Worm (Caenorhabditis elegans) whole organism, L4 larva: ENCODE results near the gene T24D3.2.

Experiments used
- R02D3.7 ChIP-seq: fragments of 150-350 bp; sonication (generic microtip); optimal IDR thresholded peaks from 3 replicates; lab custom pipeline; 2014; ENCODE audit warnings: missing biosample characterization, missing genetic modification characterization
- T20F7.1 ChIP-seq: fragments of 200-800 bp; sonication (Bioruptor generic); optimal IDR thresholded peaks from 2 replicates; lab custom pipeline; 2018; ENCODE audit warnings: mild to moderate bottlenecking, missing genetic modification characterization, missing compliant biosample characterization
- T26A8.4 ChIP-seq: fragments of 200-800 bp; sonication (Bioruptor generic); IDR thresholded peaks from 2 replicates; pipeline ENCODE4 v1.3.6; 2022; ENCODE audit warnings: missing genetic modification characterization, missing compliant biosample characterization
- ZK337.2 ChIP-seq: fragments of 200-800 bp; sonication (Bioruptor generic); IDR thresholded peaks from 2 replicates; pipeline ENCODE4 v1.3.6; 2022; ENCODE audit warnings: missing genetic modification reagents, missing genetic modification characterization, missing compliant biosample characterization
- ZK546.5 ChIP-seq, 2 experiments: sonication (generic microtip); optimal IDR thresholded peaks; 2 replicates each; lab custom pipeline; 2017; ENCODE audit warnings: missing biosample characterization in 2 of 2, missing genetic modification characterization in 2 of 2
- aha-1 ChIP-seq: fragments of 150-350 bp; peaks from one replicate; lab custom pipeline; 2014; ENCODE audit warnings: missing biosample characterization, missing genetic modification characterization
- ama-1 ChIP-seq: fragments of 150-350 bp; optimal IDR thresholded peaks from 2 replicates; lab custom pipeline; 2014; ENCODE audit warnings: inconsistent platforms, mixed read lengths
- arid-1 ChIP-seq: fragments of 200-800 bp; sonication (Bioruptor generic); conservative IDR thresholded peaks from 2 replicates; pipeline ENCODE4 v1.3.6; 2022; ENCODE audit warnings: missing genetic modification reagents, missing genetic modification characterization, missing compliant biosample characterization
- attf-4 ChIP-seq: sonication (generic microtip); optimal IDR thresholded peaks from 3 replicates; lab custom pipeline; 2017; ENCODE audit warnings: missing biosample characterization, missing genetic modification characterization
- ces-1 ChIP-seq: fragments of 150-350 bp; sonication (generic microtip); optimal IDR thresholded peaks from 4 replicates; lab custom pipeline; 2014; ENCODE audit warnings: missing biosample characterization, missing genetic modification reagents, missing genetic modification characterization
- daf-12 ChIP-seq: fragments of 150-350 bp; optimal IDR thresholded peaks from 2 replicates; lab custom pipeline; 2014; ENCODE audit warnings: missing biosample characterization, missing genetic modification reagents, missing genetic modification characterization
- daf-8 ChIP-seq: fragments of 200-800 bp; sonication (Bioruptor generic); IDR thresholded peaks from 2 replicates; pipeline ENCODE4 v1.3.6; 2022; ENCODE audit warnings: missing genetic modification characterization, missing compliant biosample characterization
- egl-43 ChIP-seq: fragments of 200-800 bp; sonication (Bioruptor generic); IDR thresholded peaks from 2 replicates; pipeline ENCODE4 v1.3.6; 2022; ENCODE audit warnings: missing genetic modification reagents, missing genetic modification characterization, missing compliant biosample characterization
- fkh-10 ChIP-seq: fragments of 150-350 bp; optimal IDR thresholded peaks from 2 replicates; lab custom pipeline; 2014; ENCODE audit warnings: missing biosample characterization, missing genetic modification reagents, missing genetic modification characterization
- fos-1 ChIP-seq: fragments of 150-350 bp; optimal IDR thresholded peaks from 2 replicates; lab custom pipeline; 2014; ENCODE audit warnings: missing biosample characterization, missing genetic modification characterization
- hif-1 ChIP-seq, 2 experiments: sonication (generic microtip); optimal IDR thresholded peaks; 2 replicates each; lab custom pipeline; 2016 to 2017; ENCODE audit warnings: missing compliant biosample characterization in 2 of 2, missing genetic modification characterization in 2 of 2, missing genetic modification reagents in 2 of 2, missing genotype in 2 of 2, mild to moderate bottlenecking in 1 of 2
- lim-7 ChIP-seq: fragments of 200-800 bp; sonication (Bioruptor generic); IDR thresholded peaks from 2 replicates; pipeline ENCODE4 v1.3.6; 2022; ENCODE audit warnings: missing genetic modification characterization, missing compliant biosample characterization
- lin-13 ChIP-seq: fragments of 150-350 bp; optimal IDR thresholded peaks from 2 replicates; lab custom pipeline; 2014; ENCODE audit warnings: missing biosample characterization, missing genetic modification reagents, missing genetic modification characterization
- lin-29 ChIP-seq: fragments of 200-800 bp; sonication (Bioruptor generic); IDR thresholded peaks from 2 replicates; pipeline ENCODE4 v1.3.6; 2022; ENCODE audit warnings: missing genetic modification reagents, missing genetic modification characterization, missing compliant biosample characterization
- lin-38 ChIP-seq: fragments of 200-800 bp; sonication (Bioruptor generic); IDR thresholded peaks from 2 replicates; pipeline ENCODE4 v1.3.6; 2022; ENCODE audit warnings: missing genetic modification reagents, missing genetic modification characterization, missing compliant biosample characterization
- madf-5 ChIP-seq, 2 experiments: fragments of 200-800 bp; sonication (Bioruptor generic); IDR thresholded peaks; 2 replicates each; pipeline ENCODE4 v1.3.6; 2022; ENCODE audit warnings: missing compliant biosample characterization in 2 of 2, missing genetic modification characterization in 2 of 2
- madf-9 ChIP-seq: fragments of 200-800 bp; sonication (Bioruptor generic); conservative IDR thresholded peaks from 2 replicates; pipeline ENCODE4 v1.3.6; 2022; ENCODE audit warnings: missing genetic modification reagents, missing genetic modification characterization, missing compliant biosample characterization
- mdl-1 ChIP-seq, 2 experiments: fragments of 150-350 bp in 1 of 2; sonication (generic microtip) in 1 of 2; optimal IDR thresholded peaks; 2 replicates each; lab custom pipeline; 2014 to 2017; ENCODE audit warnings: missing biosample characterization in 2 of 2, missing genetic modification characterization in 2 of 2
- mdt-29 ChIP-seq: fragments of 200-800 bp; sonication (Bioruptor generic); IDR thresholded peaks from 2 replicates; pipeline ENCODE4 v1.3.6; 2022; ENCODE audit warnings: missing genetic modification reagents, missing genetic modification characterization, missing compliant biosample characterization
- mep-1 ChIP-seq: fragments of 150-350 bp; sonication (generic microtip); optimal IDR thresholded peaks from 3 replicates; lab custom pipeline; 2014; ENCODE audit warnings: missing biosample characterization, missing genetic modification characterization
- mxl-2 ChIP-seq: fragments of 200-800 bp; sonication (Bioruptor generic); conservative IDR thresholded peaks from 2 replicates; pipeline ENCODE4 v1.3.6; 2022; ENCODE audit warnings: missing genetic modification reagents, missing genetic modification characterization, missing compliant biosample characterization
- nhr-102 ChIP-seq: sonication (generic microtip); optimal IDR thresholded peaks from 2 replicates; lab custom pipeline; 2016; ENCODE audit warnings: mild to moderate bottlenecking, missing genetic modification characterization, moderate library complexity, missing compliant biosample characterization
- nhr-111 ChIP-seq: fragments of 200-800 bp; sonication (Bioruptor generic); optimal IDR thresholded peaks from 2 replicates; lab custom pipeline; 2018; ENCODE audit warnings: mild to moderate bottlenecking, missing genetic modification characterization, missing compliant biosample characterization
- nhr-237 ChIP-seq: sonication (generic microtip); optimal IDR thresholded peaks from 2 replicates; lab custom pipeline; 2017; ENCODE audit warnings: missing biosample characterization, missing genetic modification characterization
- nhr-28 ChIP-seq: fragments of 150-350 bp; optimal IDR thresholded peaks from 2 replicates; lab custom pipeline; 2014; ENCODE audit warnings: missing biosample characterization, missing genetic modification characterization
- nhr-42 ChIP-seq: fragments of 200-800 bp; sonication (Bioruptor generic); IDR thresholded peaks from 2 replicates; pipeline ENCODE4 v1.3.6; 2022; ENCODE audit warnings: missing genetic modification characterization, missing compliant biosample characterization
- nhr-6 ChIP-seq: fragments of 150-350 bp; optimal IDR thresholded peaks from 2 replicates; lab custom pipeline; 2014; ENCODE audit warnings: missing biosample characterization, missing genetic modification characterization
- nhr-76 ChIP-seq: fragments of 150-350 bp; optimal IDR thresholded peaks from 2 replicates; lab custom pipeline; 2014; ENCODE audit warnings: missing biosample characterization, missing genetic modification characterization
- php-3 ChIP-seq: fragments of 200-800 bp; sonication (Bioruptor generic); IDR thresholded peaks from 2 replicates; pipeline ENCODE4 v1.3.6; 2022; ENCODE audit warnings: missing genetic modification reagents, missing genetic modification characterization, missing compliant biosample characterization
- pqm-1 ChIP-seq: sonication (generic microtip); optimal IDR thresholded peaks from 2 replicates; lab custom pipeline; 2017; ENCODE audit warnings: missing biosample characterization, missing genetic modification characterization
- rbr-2 ChIP-seq: sonication (generic microtip); optimal IDR thresholded peaks from 2 replicates; lab custom pipeline; 2016; ENCODE audit warnings: missing genotype, missing genetic modification characterization, missing compliant biosample characterization
- saeg-2 ChIP-seq: fragments of 200-800 bp; sonication (Bioruptor generic); IDR thresholded peaks from 2 replicates; pipeline ENCODE4 v1.3.6; 2022; ENCODE audit warnings: missing genetic modification reagents, missing genetic modification characterization, missing compliant biosample characterization
- skn-1 ChIP-seq: fragments of 150-350 bp; optimal IDR thresholded peaks from 2 replicates; lab custom pipeline; 2014; ENCODE audit warnings: missing biosample characterization, missing genetic modification characterization
- snpc-1.2 ChIP-seq: fragments of 200-800 bp; sonication (Bioruptor generic); IDR thresholded peaks from 2 replicates; pipeline ENCODE4 v1.3.6; 2022; ENCODE audit warnings: missing genetic modification reagents, missing genetic modification characterization, missing compliant biosample characterization
- spr-3 ChIP-seq: fragments of 200-800 bp; sonication (Bioruptor generic); optimal IDR thresholded peaks from 2 replicates; lab custom pipeline; 2018; ENCODE audit warnings: mild to moderate bottlenecking, missing genetic modification characterization, missing compliant biosample characterization
- unc-62 ChIP-seq, 3 experiments: fragments of 150-350 bp in 1 of 3; sonication (generic microtip); optimal IDR thresholded peaks in 2 of 3; peaks in 1 of 3; 1 replicate in 1 of 3; 2 replicates in 2 of 3; lab custom pipeline; 2014 to 2017; ENCODE audit warnings: missing biosample characterization in 3 of 3, missing genetic modification characterization in 3 of 3, missing genetic modification reagents in 3 of 3, missing genotype in 1 of 3
- vab-7 ChIP-seq: fragments of 200-800 bp; sonication (Bioruptor generic); IDR thresholded peaks from 2 replicates; pipeline ENCODE4 v1.3.6; 2022; ENCODE audit warnings: missing genetic modification reagents, missing genetic modification characterization, missing compliant biosample characterization
- zag-1 ChIP-seq: fragments of 150-350 bp; optimal IDR thresholded peaks from 2 replicates; lab custom pipeline; 2014; ENCODE audit warnings: missing biosample characterization, missing genetic modification characterization
- zfp-2 ChIP-seq: sonication (generic microtip); optimal IDR thresholded peaks from 2 replicates; lab custom pipeline; 2016; ENCODE audit warnings: mild to moderate bottlenecking, missing genetic modification characterization, missing compliant biosample characterization
- zip-11 ChIP-seq: fragments of 200-800 bp; sonication (Bioruptor generic); IDR thresholded peaks from 2 replicates; pipeline ENCODE4 v1.3.6; 2022; ENCODE audit warnings: missing genetic modification characterization, missing compliant biosample characterization

Gene T24D3.2

ce11 chrX:12375783-12376182, 49.7 kb upstream of the T24D3.2 start:
- TF ChIP-seq zag-1 (tag; lab: Kevin White, UChicago) (no peak), nhr-76 (tag; lab: Kevin White, UChicago) (no peak), ces-1 (GFP tag; lab: Kevin White, UChicago) (no peak), unc-62 (GFP tag; optimal IDR thresholded peaks at IDR 0.05 in 1 of 2; lab: Kevin White, UChicago) (peak in 1 of 2 experiments; percentile 90), unc-62 (tag; optimal IDR thresholded peaks at IDR 0.05; lab: Kevin White, UChicago) (no peak), nhr-28 (tag; lab: Kevin White, UChicago) (no peak)

ce11 chrX:12378293-12378692, 47.2 kb upstream of the T24D3.2 start, which contains the start of gene glb-13:
glb-13 (minus strand) TSS chrX:12378393.
- no peak for TF ChIP-seq pqm-1 (tag; lab: Kevin White, UChicago)
- peak in 1 of 2 experiments; percentile 78 for TF ChIP-seq unc-62 (GFP tag; optimal IDR thresholded peaks at IDR 0.05 in 1 of 2; lab: Kevin White, UChicago)
- no peak for TF ChIP-seq unc-62 (tag; optimal IDR thresholded peaks at IDR 0.05; lab: Kevin White, UChicago)
- no peak for TF ChIP-seq zag-1 (tag; lab: Kevin White, UChicago)
- TF ChIP-seq egl-43 (GFP tag; lab: Robert Waterston, UW): no peak

- TF ChIP-seq skn-1 (tag; lab: Kevin White, UChicago): no peak
- TF ChIP-seq aha-1 (tag; lab: Kevin White, UChicago): peak; percentile 21
- TF ChIP-seq lin-38 (GFP tag; lab: Robert Waterston, UW): no peak
Measured at ce11 chrX:12391380-12391779, 34.1 kb upstream of the T24D3.2 start, which contains the start of gene nekl-3. nekl-3 (minus strand) TSS chrX:12391480.

- TF ChIP-seq T26A8.4 (no peak; the same call in 1 of the 2 replicates), daf-8 (GFP tag; lab: Robert Waterston, UW) (no peak), lin-29 (GFP tag; lab: Robert Waterston, UW) (no peak), madf-5 (GFP tag; IDR thresholded peaks at IDR 0.05; lab: Robert Waterston, UW) (no peak), nhr-6 (peak; percentile 92), rbr-2 (peak; percentile 96), fkh-10 (GFP tag; lab: Kevin White, UChicago) (peak; percentile 97), arid-1 (GFP tag; lab: Robert Waterston, UW) (0 out of 2 replicates have a peak, but pooled peaks have one; percentile 60), mep-1 (peak; percentile 98), attf-4 (tag; lab: Kevin White, UChicago) (no peak), snpc-1.2 (GFP tag; lab: Robert Waterston, UW) (no peak), ZK546.5 (tag; optimal IDR thresholded peaks at IDR 0.05; lab: Kevin White, UChicago) (no peak), nhr-111 (no peak), mxl-2 (GFP tag; lab: Robert Waterston, UW) (no peak), aha-1 (tag; lab: Kevin White, UChicago) (peak; percentile 53), zfp-2 (tag; lab: Kevin White, UChicago) (no peak), nhr-102 (peak; percentile 91), hif-1 (tag; optimal IDR thresholded peaks at IDR 0.05; lab: Kevin White, UChicago) (peak; percentile 31 to 85), ama-1 (lab: Kevin White, UChicago) (no peak), zip-11 (no peak), php-3 (peak; percentile 80), zag-1 (tag; lab: Kevin White, UChicago) (no peak), madf-9 (GFP tag; lab: Robert Waterston, UW) (peak; percentile 58; the same call in 1 of the 2 replicates), vab-7 (GFP tag; lab: Robert Waterston, UW) (no peak; the same call in 1 of the 2 replicates), spr-3 (GFP tag; lab: Kevin White, UChicago) (no peak), T20F7.1 (GFP tag; lab: Kevin White, UChicago) (peak; percentile 74), saeg-2 (GFP tag; lab: Robert Waterston, UW) (no peak), lin-13 (GFP tag; lab: Kevin White, UChicago) (peak; percentile 91), ZK337.2 (GFP tag; lab: Robert Waterston, UW) (no peak), nhr-237 (peak; percentile 15), daf-12 (tag; lab: Kevin White, UChicago) (no peak), mdt-29 (GFP tag; lab: Robert Waterston, UW) (no peak), mdl-1 (tag; optimal IDR thresholded peaks at IDR 0.05; lab: Kevin White, UChicago) (peak; percentile 48 to 86), R02D3.7 (no peak), nhr-42 (GFP tag; lab: Robert Waterston, UW) (no peak; the same call in none of the 2 replicates), fos-1 (tag; lab: Kevin White, UChicago) (no peak), lim-7 (GFP tag; lab: Robert Waterston, UW) (no peak)
Measured at ce11 chrX:12393786-12394308, 31.7 kb upstream of the T24D3.2 start, which contains the start of gene F17E5.2. F17E5.2 (plus strand) TSS chrX:12394258.
